Worm (Caenorhabditis elegans) whole organism, mixed stage, embryonic: ENCODE data around the gene T11F9.10.
"Not testable (repeated sequence)": the region's sequence is repeated elsewhere in the genome, so short reads cannot be mapped to it uniquely, and the experiment has no call there.

Source experiments
- M03D4.4 ChIP-seq: sonication (generic microtip); optimal IDR thresholded peaks from 2 replicates; lab custom pipeline; 2017; ENCODE audit warnings: mild to moderate bottlenecking, missing genetic modification characterization, missing compliant biosample characterization
- bed-3 ChIP-seq: fragments of 200-800 bp; sonication (Bioruptor generic); optimal IDR thresholded peaks from 3 replicates; lab custom pipeline; 2018; ENCODE audit warnings: mild to moderate bottlenecking, missing genetic modification characterization, moderate library complexity, missing compliant biosample characterization
- blmp-1 ChIP-seq: fragments of 150-350 bp; optimal IDR thresholded peaks from 2 replicates; lab custom pipeline; 2014; ENCODE audit warnings: missing biosample characterization, missing genetic modification characterization
- ceh-39 ChIP-seq: fragments of 150-350 bp; optimal IDR thresholded peaks from 2 replicates; lab custom pipeline; 2014; ENCODE audit warnings: missing biosample characterization, missing genetic modification characterization
- ceh-43 ChIP-seq: fragments of 200-800 bp; sonication (Bioruptor generic); optimal IDR thresholded peaks from 2 replicates; lab custom pipeline; 2018; ENCODE audit warnings: mild to moderate bottlenecking, missing genetic modification characterization, moderate library complexity, missing compliant biosample characterization
- ces-1 ChIP-seq: fragments of 150-350 bp; optimal IDR thresholded peaks from 2 replicates; lab custom pipeline; 2014; ENCODE audit warnings: missing biosample characterization, missing genetic modification reagents, missing genetic modification characterization
- cnd-1 ChIP-seq: fragments of 200-800 bp; sonication (Bioruptor generic); optimal IDR thresholded peaks from 2 replicates; lab custom pipeline; 2018; ENCODE audit warnings: mild to moderate bottlenecking, missing genetic modification characterization, missing compliant biosample characterization
- elt-1 ChIP-seq: sonication (generic microtip); optimal IDR thresholded peaks from 2 replicates; lab custom pipeline; 2017; ENCODE audit warnings: missing genetic modification characterization, mild to moderate bottlenecking, missing compliant biosample characterization, antibody characterized with exemption, moderate library complexity, borderline replicate concordance; ENCODE audit not compliant: insufficient read depth
- flh-1 ChIP-seq: fragments of 200-800 bp; sonication (Bioruptor generic); optimal IDR thresholded peaks from 2 replicates; lab custom pipeline; 2018; ENCODE audit warnings: mild to moderate bottlenecking, missing genetic modification characterization, moderate library complexity, missing compliant biosample characterization
- ham-2 ChIP-seq: fragments of 200-800 bp; sonication (Bioruptor generic); optimal IDR thresholded peaks from 2 replicates; lab custom pipeline; 2018; ENCODE audit warnings: mild to moderate bottlenecking, missing genetic modification characterization, missing compliant biosample characterization
- hlh-1 ChIP-seq: fragments of 150-350 bp; optimal IDR thresholded peaks from 2 replicates; lab custom pipeline; 2014; ENCODE audit warnings: missing biosample characterization, missing genetic modification reagents, missing genetic modification characterization
- lin-13 ChIP-seq: fragments of 150-350 bp; optimal IDR thresholded peaks from 2 replicates; lab custom pipeline; 2014; ENCODE audit warnings: missing biosample characterization, missing genetic modification characterization
- mab-5 ChIP-seq: fragments of 150-350 bp; optimal IDR thresholded peaks from 2 replicates; lab custom pipeline; 2014; ENCODE audit warnings: missing biosample characterization, missing genetic modification characterization
- mep-1 ChIP-seq: fragments of 150-350 bp; optimal IDR thresholded peaks from 2 replicates; lab custom pipeline; 2017; ENCODE audit warnings: missing biosample characterization, missing genetic modification reagents, missing genetic modification characterization, inconsistent platforms
- mls-2 ChIP-seq: sonication (generic microtip); optimal IDR thresholded peaks from 2 replicates; lab custom pipeline; 2016; ENCODE audit warnings: mild to moderate bottlenecking, missing genetic modification characterization, moderate library complexity, missing compliant biosample characterization
- nhr-12 ChIP-seq: fragments of 150-350 bp; optimal IDR thresholded peaks from 2 replicates; lab custom pipeline; 2014; ENCODE audit warnings: missing biosample characterization, missing genetic modification characterization
- nhr-2 ChIP-seq: fragments of 150-350 bp; optimal IDR thresholded peaks from 2 replicates; lab custom pipeline; 2014; ENCODE audit warnings: missing biosample characterization, missing genetic modification characterization
- nhr-237 ChIP-seq: fragments of 150-350 bp; optimal IDR thresholded peaks from 2 replicates; lab custom pipeline; 2014; ENCODE audit warnings: missing biosample characterization, missing genetic modification characterization
- pha-4 ChIP-seq: fragments of 150-350 bp; optimal IDR thresholded peaks from 2 replicates; lab custom pipeline; 2018; ENCODE audit warnings: missing biosample characterization, missing genetic modification reagents, missing genetic modification characterization
- sem-2 ChIP-seq: fragments of 200-800 bp; sonication (Bioruptor generic); optimal IDR thresholded peaks from 2 replicates; lab custom pipeline; 2018; ENCODE audit warnings: mild to moderate bottlenecking, missing genetic modification characterization, missing compliant biosample characterization
- snpc-4 ChIP-seq: fragments of 150-350 bp; optimal IDR thresholded peaks from 2 replicates; lab custom pipeline; 2014; ENCODE audit warnings: missing biosample characterization, missing genetic modification characterization
- sptf-1 ChIP-seq: sonication (generic microtip); optimal IDR thresholded peaks from 2 replicates; lab custom pipeline; 2017; ENCODE audit warnings: mild to moderate bottlenecking, missing genetic modification characterization, moderate library complexity, missing compliant biosample characterization
- unc-120 ChIP-seq: sonication (generic microtip); optimal IDR thresholded peaks from 2 replicates; lab custom pipeline; 2017; ENCODE audit warnings: missing genetic modification characterization, missing compliant biosample characterization; ENCODE audit not compliant: poor library complexity, severe bottlenecking
- unc-39 ChIP-seq: fragments of 150-350 bp; optimal IDR thresholded peaks from 2 replicates; lab custom pipeline; 2014; ENCODE audit warnings: missing biosample characterization, missing genetic modification characterization
- unc-62 ChIP-seq: fragments of 150-350 bp; optimal IDR thresholded peaks from 2 replicates; lab custom pipeline; 2014; ENCODE audit warnings: missing biosample characterization, missing genetic modification reagents, missing genetic modification characterization
- zip-8 ChIP-seq: fragments of 150-350 bp; optimal IDR thresholded peaks from 2 replicates; lab custom pipeline; 2014; ENCODE audit warnings: missing biosample characterization, missing genetic modification characterization
- ztf-11 ChIP-seq: fragments of 150-350 bp; optimal IDR thresholded peaks from 2 replicates; lab custom pipeline; 2014; ENCODE audit warnings: missing biosample characterization, missing genetic modification characterization

T11F9.10 gene

DNA sequence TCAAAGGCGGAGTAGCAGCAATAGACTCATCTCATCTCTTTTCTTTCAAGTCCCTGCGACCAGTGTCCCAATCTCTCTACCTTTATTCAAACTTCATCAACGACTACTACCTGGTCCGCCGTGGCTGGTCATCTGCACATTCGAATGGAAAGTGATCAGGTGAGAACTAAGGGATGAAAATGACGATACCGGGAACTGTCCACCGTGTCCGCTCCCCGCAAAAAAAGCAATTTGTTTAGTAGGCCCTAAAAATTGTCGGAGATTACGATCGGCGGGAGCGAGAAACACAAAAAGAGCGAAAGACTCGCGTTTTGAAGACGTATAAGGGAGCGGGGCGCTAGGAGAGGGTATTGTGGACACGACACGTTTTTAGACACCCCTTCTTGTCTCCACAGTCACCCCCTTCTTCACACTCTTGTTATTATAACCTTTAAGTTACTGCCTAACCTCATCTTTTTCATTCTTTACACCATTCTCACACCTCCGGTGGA, 23.8 kb upstream of the T11F9.10 start, which contains the start of gene zipt-16:
TSS of gene zipt-16 (plus strand) at position 51 of the 491 bp plus-strand sequence.
- no peak for TF ChIP-seq sptf-1
- TF ChIP-seq snpc-4 (tag; lab: Kevin White, UChicago), result no peak
- no peak for TF ChIP-seq unc-120 (tag; lab: Kevin White, UChicago)
- TF ChIP-seq mab-5 (tag; lab: Kevin White, UChicago), result no peak
- no peak for TF ChIP-seq pha-4 (tag; lab: Kevin White, UChicago)
- TF ChIP-seq nhr-2 (tag; lab: Kevin White, UChicago), result no peak
- TF ChIP-seq ceh-39 (tag; lab: Kevin White, UChicago), result no peak
- TF ChIP-seq bed-3 (GFP tag; lab: Kevin White, UChicago), result no peak

DNA sequence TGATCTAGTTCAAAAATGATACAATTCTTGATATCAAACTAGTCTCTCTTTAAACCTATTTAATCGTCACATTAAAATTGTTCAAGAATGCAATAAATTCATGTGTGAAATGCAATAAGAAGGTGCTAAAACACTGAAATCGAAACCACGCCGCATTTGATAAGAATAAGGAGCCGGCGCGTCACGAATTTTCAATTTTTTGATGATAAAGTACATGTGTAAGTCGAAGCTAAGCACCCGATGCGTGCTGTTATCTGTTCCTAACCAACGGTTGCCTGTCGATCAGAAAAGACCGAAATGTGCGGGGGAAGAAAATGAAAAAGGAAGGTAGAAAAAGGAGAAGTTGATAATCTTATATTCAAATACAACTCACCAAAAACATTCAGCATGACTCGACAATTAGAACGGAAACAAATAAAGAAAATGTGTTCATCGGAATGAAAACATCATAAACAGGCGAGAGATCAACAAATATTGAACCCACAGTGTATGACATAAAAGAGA, 16.5 kb upstream of the T11F9.10 start, which contains the start of gene aat-6:
TSS of gene aat-6 (minus strand) at position 454 of the 504 bp plus-strand sequence.
- TF ChIP-seq elt-1 (tag; lab: Kevin White, UChicago) (no peak), unc-39 (tag; lab: Kevin White, UChicago) (no peak), ceh-43 (no peak), cnd-1 (tag; lab: Kevin White, UChicago) (no peak), nhr-2 (tag; lab: Kevin White, UChicago) (no peak), sptf-1 (no peak), flh-1 (GFP tag; lab: Kevin White, UChicago) (no peak), mep-1 (tag; lab: Kevin White, UChicago) (no peak), nhr-12 (tag; lab: Kevin White, UChicago) (no peak), unc-62 (GFP tag; lab: Kevin White, UChicago) (no peak), lin-13 (no peak), nhr-237 (tag; lab: Kevin White, UChicago) (no peak), M03D4.4 (no peak), snpc-4 (tag; lab: Kevin White, UChicago) (no peak)
- TF ChIP-seq, all 35 proteins: peak for 0

DNA sequence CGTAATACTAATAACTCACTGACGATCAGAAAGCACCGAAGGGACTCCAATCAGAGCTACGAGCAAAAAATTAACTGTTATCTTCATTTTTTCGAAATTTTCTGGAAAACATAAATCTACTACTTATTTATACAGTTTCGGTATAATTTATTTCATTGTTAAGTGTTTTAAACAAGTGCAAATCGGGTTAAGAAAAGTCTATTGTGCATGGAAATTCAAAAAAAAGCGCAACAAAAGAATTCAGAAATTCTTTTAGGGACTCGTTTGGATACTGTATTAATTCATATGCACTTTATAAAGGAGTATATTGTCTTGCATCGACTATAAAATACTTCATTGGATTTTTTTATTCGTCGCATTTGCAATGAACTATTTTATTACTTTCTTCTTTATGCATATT, 14.6 kb upstream of the T11F9.10 start, which contains the start of the genes nas-20 and nas-21:
TSS of gene nas-20 (minus strand) at position 101 of the 400 bp plus-strand sequence.
TSS of gene nas-21 (plus strand) at position 356 of the 400 bp plus-strand sequence.
- TF ChIP-seq mep-1 (tag; lab: Kevin White, UChicago), result no peak
- no peak for TF ChIP-seq ham-2 (GFP tag; lab: Kevin White, UChicago)
- no peak for TF ChIP-seq pha-4 (tag; lab: Kevin White, UChicago)
- TF ChIP-seq unc-39 (tag; lab: Kevin White, UChicago), result no peak
- no peak for TF ChIP-seq mls-2
- no peak for TF ChIP-seq blmp-1 (tag; lab: Kevin White, UChicago)
- no peak for TF ChIP-seq M03D4.4
- TF ChIP-seq lin-13, result no peak
- TF ChIP-seq flh-1 (GFP tag; lab: Kevin White, UChicago), result no peak
- no peak for TF ChIP-seq ces-1 (GFP tag; lab: Kevin White, UChicago)
- no peak for TF ChIP-seq bed-3 (GFP tag; lab: Kevin White, UChicago)
- no peak for TF ChIP-seq mab-5 (tag; lab: Kevin White, UChicago)
- TF ChIP-seq nhr-12 (tag; lab: Kevin White, UChicago), result no peak
- no peak for TF ChIP-seq nhr-237 (tag; lab: Kevin White, UChicago)

DNA sequence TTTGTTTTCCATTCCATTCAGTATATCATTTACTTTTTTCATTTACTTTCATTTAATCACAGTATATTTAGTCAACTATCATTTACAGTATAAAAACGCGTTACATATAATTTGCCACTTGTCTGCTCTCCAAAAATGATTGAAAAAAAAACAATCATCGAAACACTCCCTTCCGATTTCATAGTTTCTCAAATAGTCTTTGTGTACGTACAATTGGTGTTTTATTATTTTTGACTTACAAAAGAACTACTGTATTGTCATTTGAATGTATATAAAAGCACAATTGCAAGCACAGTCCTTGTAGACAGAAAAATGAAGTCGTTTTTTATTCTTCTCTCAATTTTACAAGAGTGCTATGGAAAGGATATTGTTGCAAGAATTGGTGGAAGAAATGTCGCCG, 12.4 kb upstream of the T11F9.10 start, which contains the start of gene nas-22:
TSS of gene nas-22 (plus strand) at position 301 of the 400 bp plus-strand sequence.
- TF ChIP-seq elt-1 (tag; lab: Kevin White, UChicago) (no peak), sem-2 (GFP tag; lab: Kevin White, UChicago) (no peak), M03D4.4 (no peak), hlh-1 (tag; lab: Kevin White, UChicago) (no peak), zip-8 (tag; lab: Kevin White, UChicago) (no peak), ceh-43 (no peak), ztf-11 (tag; lab: Kevin White, UChicago) (no peak), unc-39 (tag; lab: Kevin White, UChicago) (no peak), mep-1 (tag; lab: Kevin White, UChicago) (no peak)

DNA sequence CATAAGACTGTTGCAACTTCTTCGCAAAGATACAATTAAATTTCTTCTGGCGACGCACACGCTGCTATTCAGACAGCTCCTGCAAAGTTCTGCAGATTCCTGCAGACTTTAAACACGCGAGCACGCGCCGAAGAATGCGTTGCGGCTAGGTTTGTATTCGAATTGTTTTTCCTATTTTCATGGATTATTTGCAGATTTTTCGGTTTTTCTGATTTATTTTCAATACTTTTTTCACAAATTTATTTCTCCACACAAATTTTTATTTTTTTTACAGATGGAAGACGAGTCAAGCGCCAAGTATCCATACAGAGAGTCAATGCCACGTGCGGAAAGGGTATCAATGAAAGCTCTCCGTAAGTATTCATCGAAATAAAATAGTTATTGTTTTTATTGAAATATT, 11.1 kb upstream of the T11F9.10 start, which contains the start of gene T11F9.7:
TSS of gene T11F9.7 (plus strand) at position 301 of the 400 bp plus-strand sequence.
- not testable (repeated sequence) for TF ChIP-seq M03D4.4; nhr-237 (tag; lab: Kevin White, UChicago); ceh-39 (tag; lab: Kevin White, UChicago)
- TF ChIP-seq, all 35 proteins: peak for 0; not testable (repeated sequence) for 35
